Fruit fly (Drosophila melanogaster): ENCODE results near the gene Scsalpha1.

The Scsalpha1 gene

dm6 chr3L:3845815-3846375 lies 31.9 kb downstream of the Scsalpha1 start, which contains the start of gene Awh (continued):
- TF ChIP-seq CG10543 (GFP tag; optimal IDR thresholded peaks at IDR 0.05) (peak; percentile 3), unc-4 (GFP tag; IDR thresholded peaks at IDR 0.05; ENCODE audit: partially characterized antibody) (peak; percentile 40), CG5180 (GFP tag; optimal IDR thresholded peaks at IDR 0.05) (peak; percentile 78), Nf-YA (GFP tag; IDR thresholded peaks at IDR 0.05) (peak; percentile 74), CG6654 (GFP tag; optimal IDR thresholded peaks at IDR 0.05) (no peak), kni (GFP tag; optimal IDR thresholded peaks at IDR 0.05) (peak; percentile 49), Myb (GFP tag; optimal IDR thresholded peaks at IDR 0.05) (no peak), row (GFP tag; IDR thresholded peaks at IDR 0.05) (no peak), Scr (GFP tag; IDR thresholded peaks at IDR 0.05; ENCODE audit: partially characterized antibody) (peak; percentile 51), pan (optimal IDR thresholded peaks at IDR 0.05) (no peak), pan (GFP tag; optimal IDR thresholded peaks at IDR 0.05 in 1 of 2, IDR thresholded peaks at IDR 0.05 in 1 of 2) (no peak), E2f2 (GFP tag; IDR thresholded peaks at IDR 0.05) (peak; percentile 18; the same call in 1 of the 2 replicates), Bgb (GFP tag; IDR thresholded peaks at IDR 0.05; ENCODE audit: partially characterized antibody) (peak; percentile 82; the same call in 1 of the 2 replicates), Dll (GFP tag; IDR thresholded peaks at IDR 0.05; ENCODE audit: partially characterized antibody) (peak; percentile 33; the same call in 1 of the 4 replicates), CG9215 (GFP tag; IDR thresholded peaks at IDR 0.05) (no peak), CG2120 (GFP tag; optimal IDR thresholded peaks at IDR 0.05) (no peak), CG7271 (tag; optimal IDR thresholded peaks at IDR 0.05) (no peak), twi (tag; optimal IDR thresholded peaks at IDR 0.05) (peak; percentile 89), ato (GFP tag; IDR thresholded peaks at IDR 0.05; ENCODE audit: partially characterized antibody) (0 out of 2 replicates have a peak, but pooled peaks have one; percentile 15), seq (GFP tag; IDR thresholded peaks at IDR 0.05) (peak; percentile 70), sna (GFP tag; IDR thresholded peaks at IDR 0.05; ENCODE audit: partially characterized antibody) (peak; percentile 50), Med (GFP tag) (peak; percentile 88), amos (GFP tag; IDR thresholded peaks at IDR 0.05; ENCODE audit: partially characterized antibody) (peak; percentile 53; the same call in 1 of the 2 replicates), ftz-f1 (GFP tag; optimal IDR thresholded peaks at IDR 0.05) (peak; percentile 38), ewg (GFP tag; optimal IDR thresholded peaks at IDR 0.05) (peak; percentile 66), oc (tag; optimal IDR thresholded peaks at IDR 0.05) (peak; percentile 35), chinmo (GFP tag; IDR thresholded peaks at IDR 0.05; ENCODE audit: partially characterized antibody) (peak; percentile 83; the same call in 3 of the 4 replicates), crol (GFP tag; IDR thresholded peaks at IDR 0.05) (peak; percentile 36), CG9727 (GFP tag; optimal IDR thresholded peaks at IDR 0.05) (no peak), CG8089 (GFP tag; optimal IDR thresholded peaks at IDR 0.05) (no peak), Dad (GFP tag; optimal IDR thresholded peaks at IDR 0.05) (no peak), ci (GFP tag; IDR thresholded peaks at IDR 0.05) (0 out of 3 replicates have a peak, but pooled peaks have one; percentile 59), CG9932 (GFP tag; IDR thresholded peaks at IDR 0.05) (0 out of 2 replicates have a peak, but pooled peaks have one; percentile 23), Jarid2 (GFP tag; optimal IDR thresholded peaks at IDR 0.05) (peak; percentile 92), grn (GFP tag; optimal IDR thresholded peaks at IDR 0.05) (peak; percentile 54), hkb (optimal IDR thresholded peaks at IDR 0.05) (no peak), hkb (GFP tag; IDR thresholded peaks at IDR 0.05) (peak; percentile 54), z (GFP tag; IDR thresholded peaks at IDR 0.05) (peak; percentile 99), ttk (GFP tag; IDR thresholded peaks at IDR 0.05) (no peak), Nf-YC (tag; optimal IDR thresholded peaks at IDR 0.05) (peak; percentile 98), tll (GFP tag; optimal IDR thresholded peaks at IDR 0.05) (peak in 1 of 2 experiments; percentile 5), bbx (GFP tag; IDR thresholded peaks at IDR 0.05; ENCODE audit: partially characterized antibody) (peak; percentile 66; the same call in 1 of the 2 replicates), CG3726 (GFP tag; IDR thresholded peaks at IDR 0.05) (no peak), TFAM (GFP tag; optimal IDR thresholded peaks at IDR 0.05) (no peak), Opbp (GFP tag; IDR thresholded peaks at IDR 0.05; ENCODE audit: partially characterized antibody) (peak; percentile 62; the same call in 2 of the 3 replicates), Hey (tag; optimal IDR thresholded peaks at IDR 0.05) (peak; percentile 68), Oli (tag; optimal IDR thresholded peaks at IDR 0.05) (peak; percentile 40), hbn (GFP tag; IDR thresholded peaks at IDR 0.05; ENCODE audit: partially characterized antibody) (peak; percentile 27; the same call in 1 of the 2 replicates)

Measured in whole organism, embryonic.